Worm (Caenorhabditis elegans) whole organism, L3 larva: ENCODE data around the gene ZK430.5.

Source experiments
- ZK546.5 ChIP-seq: sonication (generic microtip); optimal IDR thresholded peaks from 2 replicates; lab custom pipeline; 2017; ENCODE audit warnings: missing biosample characterization, missing genetic modification characterization
- aly-2 ChIP-seq: fragments of 150-350 bp; optimal IDR thresholded peaks from 2 replicates; lab custom pipeline; 2014; ENCODE audit warnings: missing biosample characterization, missing genetic modification characterization
- ama-1 ChIP-seq: fragments of 150-350 bp; optimal IDR thresholded peaks from 2 replicates; lab custom pipeline; 2018
- ceh-28 ChIP-seq: fragments of 150-350 bp; optimal IDR thresholded peaks from 2 replicates; lab custom pipeline; 2014; ENCODE audit warnings: missing biosample characterization, missing genetic modification reagents, missing genetic modification characterization
- daf-12 ChIP-seq: fragments of 150-350 bp; optimal IDR thresholded peaks from 2 replicates; lab custom pipeline; 2014; ENCODE audit warnings: missing biosample characterization, missing genetic modification reagents, missing genetic modification characterization
- egl-27 ChIP-seq: sonication (generic microtip); optimal IDR thresholded peaks from 4 replicates; lab custom pipeline; 2017; ENCODE audit warnings: missing biosample characterization, missing genetic modification reagents, missing genetic modification characterization
- elt-1 ChIP-seq: fragments of 150-350 bp; optimal IDR thresholded peaks from 2 replicates; lab custom pipeline; 2014; ENCODE audit warnings: missing biosample characterization, missing genetic modification characterization
- elt-2 ChIP-seq: sonication (generic microtip); optimal IDR thresholded peaks from 2 replicates; lab custom pipeline; 2016; ENCODE audit warnings: missing genetic modification reagents, mild to moderate bottlenecking, missing genetic modification characterization, missing compliant biosample characterization
- fkh-10 ChIP-seq: sonication (generic microtip); optimal IDR thresholded peaks from 2 replicates; lab custom pipeline; 2017; ENCODE audit warnings: missing biosample characterization, missing genetic modification reagents, missing genetic modification characterization
- fkh-2 ChIP-seq: fragments of 150-350 bp; optimal IDR thresholded peaks from 2 replicates; lab custom pipeline; 2014; ENCODE audit warnings: missing biosample characterization, missing genetic modification reagents, missing genetic modification characterization
- lin-15B ChIP-seq: fragments of 150-350 bp; optimal IDR thresholded peaks from 2 replicates; lab custom pipeline; 2014; ENCODE audit warnings: missing biosample characterization, missing genetic modification characterization
- lin-39 ChIP-seq: fragments of 150-350 bp; optimal IDR thresholded peaks from 2 replicates; lab custom pipeline; 2018; ENCODE audit warnings: missing biosample characterization, missing genetic modification reagents, missing genetic modification characterization
- lsy-12 ChIP-seq: sonication (generic microtip); optimal IDR thresholded peaks from 2 replicates; lab custom pipeline; 2016; ENCODE audit warnings: mild to moderate bottlenecking, missing genetic modification characterization, missing compliant biosample characterization
- nfya-1 ChIP-seq: sonication (generic microtip); optimal IDR thresholded peaks from 2 replicates; lab custom pipeline; 2017; ENCODE audit warnings: missing genetic modification characterization, mild to moderate bottlenecking, missing compliant biosample characterization, antibody characterized with exemption, moderate library complexity; ENCODE audit not compliant: insufficient read depth
- nhr-23 ChIP-seq: fragments of 150-350 bp; optimal IDR thresholded peaks from 2 replicates; lab custom pipeline; 2014; ENCODE audit warnings: missing biosample characterization, missing genetic modification reagents, missing genetic modification characterization
- nhr-237 ChIP-seq: fragments of 150-350 bp; optimal IDR thresholded peaks from 2 replicates; lab custom pipeline; 2014; ENCODE audit warnings: missing biosample characterization, missing genetic modification characterization
- nhr-25 ChIP-seq: sonication (generic microtip); optimal IDR thresholded peaks from 2 replicates; lab custom pipeline; 2017; ENCODE audit warnings: missing biosample characterization, missing genetic modification characterization
- nhr-67 ChIP-seq: fragments of 150-350 bp; optimal IDR thresholded peaks from 2 replicates; lab custom pipeline; 2014; ENCODE audit warnings: missing biosample characterization, missing genetic modification characterization
- nhr-76 ChIP-seq: fragments of 150-350 bp; sonication (generic microtip); optimal IDR thresholded peaks from 5 replicates; lab custom pipeline; 2014; ENCODE audit warnings: missing biosample characterization, missing genetic modification characterization
- nhr-77 ChIP-seq: fragments of 150-350 bp; optimal IDR thresholded peaks from 2 replicates; lab custom pipeline; 2014; ENCODE audit warnings: missing biosample characterization, missing genetic modification characterization
- pha-4 ChIP-seq: fragments of 150-350 bp; optimal IDR thresholded peaks from 2 replicates; lab custom pipeline; 2014; ENCODE audit warnings: missing biosample characterization, missing genetic modification reagents, missing genetic modification characterization
- pqm-1 ChIP-seq: fragments of 150-350 bp; optimal IDR thresholded peaks from 2 replicates; lab custom pipeline; 2017; ENCODE audit warnings: missing biosample characterization, missing genetic modification characterization, inconsistent platforms
- sea-2 ChIP-seq: fragments of 150-350 bp; sonication (generic microtip); optimal IDR thresholded peaks from 4 replicates; lab custom pipeline; 2014; ENCODE audit warnings: missing biosample characterization, missing genetic modification reagents, missing genetic modification characterization
- skn-1 ChIP-seq: fragments of 150-350 bp; optimal IDR thresholded peaks from 2 replicates; lab custom pipeline; 2014; ENCODE audit warnings: missing biosample characterization, missing genetic modification characterization
- snpc-4 ChIP-seq: fragments of 150-350 bp; optimal IDR thresholded peaks from 2 replicates; lab custom pipeline; 2014; ENCODE audit warnings: missing biosample characterization, missing genetic modification characterization
- tbx-2 ChIP-seq: sonication (generic microtip); optimal IDR thresholded peaks from 2 replicates; lab custom pipeline; 2016; ENCODE audit warnings: mild to moderate bottlenecking, missing genetic modification characterization, missing compliant biosample characterization
- unc-39 ChIP-seq: sonication (generic microtip); optimal IDR thresholded peaks from 4 replicates; lab custom pipeline; 2017; ENCODE audit warnings: missing biosample characterization, missing genetic modification characterization
- unc-62 ChIP-seq: fragments of 150-350 bp; sonication (generic microtip); optimal IDR thresholded peaks from 4 replicates; lab custom pipeline; 2014; ENCODE audit warnings: missing biosample characterization, missing genetic modification reagents, missing genetic modification characterization
- ztf-4 ChIP-seq: fragments of 150-350 bp; optimal IDR thresholded peaks from 2 replicates; lab custom pipeline; 2014; ENCODE audit warnings: missing biosample characterization, missing genetic modification characterization

The ZK430.5 gene

ce11 chrII:4394438-4394837 lies 11.0 kb upstream of the ZK430.5 start:
- no peak for TF ChIP-seq nhr-237
- TF ChIP-seq, all 47 proteins: peak for 0

ce11 chrII:4409650-4410049 lies 4.2 kb downstream of the ZK430.5 start:
- TF ChIP-seq daf-12 (no peak), nhr-25 (tag; lab: Kevin White, UChicago) (no peak), nhr-23 (tag; lab: Kevin White, UChicago) (no peak), fkh-10 (GFP tag; lab: Kevin White, UChicago) (no peak), nfya-1 (peak; percentile 90)

ce11 chrII:4417333-4417732 lies 11.9 kb downstream of the ZK430.5 start, which contains the start of gene sod-5:
Gene sod-5, plus strand, starts transcription at chrII:4417633.
- no peak for TF ChIP-seq ztf-4 (tag; lab: Kevin White, UChicago)
- no peak for TF ChIP-seq snpc-4 (tag; lab: Kevin White, UChicago)
- no peak for TF ChIP-seq nhr-67 (tag; lab: Kevin White, UChicago)
- no peak for TF ChIP-seq nhr-25 (tag; lab: Kevin White, UChicago)
- TF ChIP-seq unc-39: no peak
- TF ChIP-seq ama-1 (lab: Kevin White, UChicago): no peak
- no peak for TF ChIP-seq unc-62 (GFP tag; lab: Kevin White, UChicago)
- TF ChIP-seq skn-1 (tag; lab: Kevin White, UChicago): no peak
- TF ChIP-seq nhr-77 (tag; lab: Kevin White, UChicago): no peak
- no peak for TF ChIP-seq elt-1
- no peak for TF ChIP-seq lsy-12 (tag; lab: Kevin White, UChicago)
- TF ChIP-seq daf-12: no peak
- TF ChIP-seq nhr-237: no peak
- no peak for TF ChIP-seq ceh-28 (tag; lab: Kevin White, UChicago)
- TF ChIP-seq ZK546.5 (tag; lab: Kevin White, UChicago): no peak
- no peak for TF ChIP-seq sea-2 (GFP tag; lab: Kevin White, UChicago)
- TF ChIP-seq, all 47 proteins: peak for 0

ce11 chrII:4419956-4420355 lies 14.5 kb downstream of the ZK430.5 start, which contains the start of gene bpnt-1:
Gene bpnt-1, plus strand, starts transcription at chrII:4420256.
- TF ChIP-seq ceh-28 (tag; lab: Kevin White, UChicago): peak; percentile 14
- TF ChIP-seq fkh-2 (tag; lab: Kevin White, UChicago): no peak
- TF ChIP-seq, all 47 proteins: peak for 1

ce11 chrII:4424807-4425206 lies 19.3 kb downstream of the ZK430.5 start, which contains the start of the genes dcaf-13 and toe-1:
Gene dcaf-13, minus strand, starts transcription at chrII:4424902.
Gene toe-1, plus strand, starts transcription at chrII:4425167.
- TF ChIP-seq tbx-2 (tag; lab: Kevin White, UChicago) (no peak), unc-62 (GFP tag; lab: Kevin White, UChicago) (no peak), elt-1 (no peak), nfya-1 (no peak), egl-27 (tag; lab: Kevin White, UChicago) (no peak), ama-1 (lab: Kevin White, UChicago) (no peak), nhr-67 (tag; lab: Kevin White, UChicago) (no peak), aly-2 (tag; lab: Kevin White, UChicago) (no peak), elt-2 (tag; lab: Kevin White, UChicago) (no peak), ZK546.5 (tag; lab: Kevin White, UChicago) (no peak), nhr-77 (tag; lab: Kevin White, UChicago) (no peak)

ce11 chrII:4428121-4428520 lies 22.7 kb downstream of the ZK430.5 start:
- no peak for TF ChIP-seq nhr-76 (tag; lab: Kevin White, UChicago)
- TF ChIP-seq ceh-28 (tag; lab: Kevin White, UChicago): no peak
- TF ChIP-seq pha-4: no peak
- TF ChIP-seq lin-15B (tag; lab: Kevin White, UChicago): no peak

- TF ChIP-seq lin-39 (tag; lab: Kevin White, UChicago) (no peak), pqm-1 (tag; lab: Kevin White, UChicago) (peak; percentile 40), elt-2 (tag; lab: Kevin White, UChicago) (peak; percentile 59)
- TF ChIP-seq, all 47 proteins: peak for 2
Observed at ce11 chrII:4433146-4433545, 27.7 kb downstream of the ZK430.5 start, which contains the start of gene nhr-109. Gene nhr-109, plus strand, starts transcription at chrII:4433367.
